Worm (Caenorhabditis elegans): ENCODE results near the gene alh-5.

Gene alh-5

DNA sequence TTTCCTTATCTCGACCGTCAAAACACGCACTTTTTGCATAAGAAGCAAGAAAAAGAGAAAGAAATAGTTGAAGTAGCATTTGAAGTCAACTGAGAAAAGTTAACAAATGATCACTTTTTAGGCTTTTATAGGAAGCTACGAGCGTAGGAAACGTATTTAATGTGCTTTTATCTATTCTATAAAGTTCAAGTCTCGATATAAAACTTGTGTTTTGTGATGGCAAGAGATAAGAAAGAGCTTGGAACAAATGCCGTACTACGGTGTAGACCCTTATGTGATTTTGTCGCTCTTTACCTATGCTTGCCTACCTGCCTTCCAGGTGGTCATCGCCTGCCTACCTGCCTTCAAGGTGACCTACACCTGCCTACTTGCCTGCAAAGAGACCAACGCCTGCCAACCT is 4.8 kb upstream of the alh-5 start, which contains the start of gene clec-206:
Gene clec-206 (minus strand): TSS at position 101 of the 400 bp plus-strand sequence.
- TF ChIP-seq ccch-3 (GFP tag; optimal IDR thresholded peaks at IDR 0.05) (no peak), ceh-58 (GFP tag; IDR thresholded peaks at IDR 0.05) (0 out of 2 replicates have a peak, but pooled peaks have one; percentile 38), dpff-1 (tag; optimal IDR thresholded peaks at IDR 0.05) (no peak), zfh-2 (GFP tag; conservative IDR thresholded peaks at IDR 0.05) (0 out of 2 replicates have a peak, but pooled peaks have one; percentile 6), F10E7.11 (tag; optimal IDR thresholded peaks at IDR 0.05) (no peak)

DNA sequence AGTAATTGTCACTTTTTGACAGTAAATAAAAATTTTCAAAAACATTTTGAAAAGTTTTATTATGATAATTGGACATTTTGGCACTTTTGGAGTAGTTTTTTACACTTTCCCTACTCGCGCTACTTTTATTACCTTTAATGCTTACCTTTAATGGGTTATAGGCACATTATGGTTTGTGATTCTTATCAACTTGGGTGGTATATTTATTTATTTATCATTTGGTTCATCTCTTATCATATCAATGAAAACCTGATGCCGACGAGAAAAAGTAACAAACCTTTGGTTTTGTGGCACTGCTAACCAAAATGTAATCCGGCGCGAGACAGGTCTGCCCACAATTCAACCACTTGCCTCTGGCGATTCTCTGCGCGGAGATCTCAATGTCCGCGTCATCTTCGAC is 1.0 kb downstream of the alh-5 start:
- TF ChIP-seq ceh-58 (GFP tag; IDR thresholded peaks at IDR 0.05): no peak
- TF ChIP-seq lsl-1 (GFP tag; optimal IDR thresholded peaks at IDR 0.05): no peak
- TF ChIP-seq zfh-2 (GFP tag; conservative IDR thresholded peaks at IDR 0.05): no peak
- TF ChIP-seq ztf-22 (GFP tag; optimal IDR thresholded peaks at IDR 0.05): no peak
- no peak for TF ChIP-seq lin-40 (tag; optimal IDR thresholded peaks at IDR 0.05)

DNA sequence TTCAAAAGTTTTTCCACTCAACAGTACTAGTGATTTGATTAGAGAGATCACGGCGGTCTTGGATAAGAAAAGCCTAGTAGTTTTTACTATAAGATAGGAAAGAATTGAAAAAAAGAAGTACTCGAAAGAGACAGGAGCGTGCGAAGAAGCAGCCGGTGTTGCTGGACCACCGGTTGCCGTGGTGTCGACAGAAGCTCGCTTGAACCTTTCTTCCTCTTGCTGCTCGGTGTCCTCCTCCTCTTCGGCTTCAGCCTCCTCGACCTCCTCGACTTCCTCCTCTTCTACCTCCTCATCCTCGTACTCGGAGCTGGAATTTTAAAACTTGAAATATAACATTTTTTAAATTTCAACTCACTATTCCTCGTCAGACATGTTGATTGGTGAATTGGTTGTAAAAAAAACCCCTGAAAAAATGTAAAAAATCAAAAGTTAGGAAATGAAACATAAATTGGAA is 6.8 kb downstream of the alh-5 start, which contains the start of gene tnt-4:
Gene tnt-4 (minus strand): TSS at position 404 of the 454 bp plus-strand sequence.
- TF ChIP-seq zfh-2 (GFP tag; conservative IDR thresholded peaks at IDR 0.05): peak; percentile 55
- TF ChIP-seq sptf-2 (GFP tag; optimal IDR thresholded peaks at IDR 0.05): no peak
- TF ChIP-seq let-607 (tag; optimal IDR thresholded peaks at IDR 0.05): no peak
- TF ChIP-seq Y79H2A.3 (GFP tag; conservative IDR thresholded peaks at IDR 0.05): no peak

DNA sequence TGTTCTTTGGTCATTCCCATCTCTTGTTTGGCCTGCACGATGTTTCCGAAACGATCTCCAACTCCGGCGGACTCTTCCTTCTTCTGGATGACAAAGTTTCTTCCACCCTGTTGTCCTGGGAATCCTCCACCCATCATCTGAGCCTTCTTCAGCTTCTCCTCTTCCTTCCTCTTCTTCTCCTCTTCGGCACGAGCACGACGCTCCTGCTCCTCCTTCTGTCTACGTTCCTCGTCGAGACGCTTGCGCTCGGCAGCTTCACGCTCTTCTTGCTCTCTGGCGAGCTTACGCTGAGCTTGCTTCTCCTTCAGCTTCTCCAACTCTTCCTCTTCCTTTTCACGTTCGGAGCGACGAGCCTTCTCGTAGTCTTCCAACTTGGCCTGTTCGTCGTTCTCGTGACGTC is 8.0 kb downstream of the alh-5 start:
- peak; percentile 70 for TF ChIP-seq egrh-3 (GFP tag; IDR thresholded peaks at IDR 0.05)
- TF ChIP-seq F33H1.4 (GFP tag; IDR thresholded peaks at IDR 0.05): no peak
- peak; percentile 84 for TF ChIP-seq zfh-2 (GFP tag; conservative IDR thresholded peaks at IDR 0.05)
- TF ChIP-seq lin-26 (GFP tag; IDR thresholded peaks at IDR 0.05): 0 out of 2 replicates have a peak, but pooled peaks have one; percentile 32
- TF ChIP-seq nhr-27 (tag; optimal IDR thresholded peaks at IDR 0.05): no peak
- TF ChIP-seq lsl-1 (GFP tag; optimal IDR thresholded peaks at IDR 0.05): no peak

DNA sequence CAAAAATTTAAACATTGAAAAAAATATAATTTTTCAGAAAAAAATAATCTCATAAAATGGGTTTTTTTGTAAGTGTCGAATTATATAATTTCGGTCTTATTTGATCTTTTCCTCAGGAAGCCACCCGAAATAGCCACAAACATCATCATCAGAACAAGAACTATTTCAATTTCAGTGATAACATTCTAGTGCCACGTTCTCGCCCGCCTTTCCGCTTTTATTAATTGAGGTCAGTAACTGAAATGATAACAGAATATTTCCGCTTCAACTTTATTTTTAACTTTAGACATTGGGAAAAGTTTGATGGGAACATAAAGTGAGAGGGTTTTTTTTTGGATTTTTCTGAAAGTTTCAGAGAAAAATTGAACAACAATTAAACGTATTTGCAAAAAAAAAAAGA is 10.2 kb downstream of the alh-5 start:
- TF ChIP-seq ceh-100 (GFP tag; IDR thresholded peaks at IDR 0.05) (no peak), F57C9.4 (tag; optimal IDR thresholded peaks at IDR 0.05) (no peak), nhr-80 (tag; optimal IDR thresholded peaks at IDR 0.05) (peak; percentile 42)

DNA sequence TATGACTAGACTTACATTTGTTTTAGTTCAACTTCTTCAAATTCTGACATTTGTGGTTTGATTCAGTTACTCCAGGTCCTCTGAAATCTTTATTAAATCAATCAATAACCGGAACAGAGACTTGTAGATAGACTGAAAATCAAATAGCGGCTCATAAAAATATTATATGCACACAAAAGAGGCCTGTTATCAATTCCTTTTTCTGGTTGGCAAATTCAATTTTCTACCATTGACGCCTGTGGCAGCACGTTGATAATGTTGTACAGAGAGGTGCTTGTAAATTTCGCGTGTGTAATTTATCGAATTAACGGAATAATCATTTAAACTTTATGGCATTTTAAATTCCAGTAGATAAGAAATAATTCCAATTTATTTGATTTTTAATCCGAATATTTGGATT is 12.4 kb downstream of the alh-5 start, which contains the start of gene T08B1.1:
Gene T08B1.1 (minus strand): TSS at position 92 of the 400 bp plus-strand sequence.
- TF ChIP-seq mes-4 (tag; optimal IDR thresholded peaks at IDR 0.05) (no peak), rcor-1 (GFP tag; IDR thresholded peaks at IDR 0.05) (no peak), nhr-80 (tag; optimal IDR thresholded peaks at IDR 0.05) (peak; percentile 64)

DNA sequence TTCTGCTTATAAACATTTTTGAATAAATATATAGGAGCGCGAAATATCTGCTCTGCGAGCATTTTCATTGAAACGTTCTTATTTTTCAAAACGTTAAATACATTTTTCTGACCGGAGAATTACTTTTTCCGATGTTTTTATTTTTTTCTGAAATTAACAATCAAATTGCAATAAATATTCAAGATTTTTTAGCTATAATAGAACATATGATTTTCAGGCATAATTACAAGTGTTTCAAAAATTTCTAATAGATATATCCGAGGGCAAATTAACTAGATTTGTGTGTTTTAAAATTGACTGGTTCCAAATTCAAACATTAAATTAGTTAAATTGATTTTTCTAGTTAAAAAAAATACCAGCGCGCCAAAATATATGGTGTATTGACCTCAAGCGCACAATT is 20.4 kb downstream of the alh-5 start, which contains the start of gene T08B1.4:
Gene T08B1.4 (plus strand): TSS at position 301 of the 400 bp plus-strand sequence.
- TF ChIP-seq attf-3 (GFP tag; conservative IDR thresholded peaks at IDR 0.05) (no peak), let-526 (GFP tag; IDR thresholded peaks at IDR 0.05) (no peak), nfya-1 (tag; optimal IDR thresholded peaks at IDR 0.05; ENCODE audit: borderline replicate concordance, insufficient read depth) (no peak), unc-62 (GFP tag; optimal IDR thresholded peaks at IDR 0.05) (no peak), sdz-38 (tag; optimal IDR thresholded peaks at IDR 0.05) (no peak), madf-6 (GFP tag; IDR thresholded peaks at IDR 0.05) (no peak), rec-8 (tag; optimal IDR thresholded peaks at IDR 0.05) (no peak), ztf-6 (GFP tag; IDR thresholded peaks at IDR 0.05) (no peak), somi-1 (GFP tag; optimal IDR thresholded peaks at IDR 0.05) (no peak), lin-26 (GFP tag; IDR thresholded peaks at IDR 0.05) (no peak)

Measured in whole organism, young adult.